Worm (Caenorhabditis elegans) whole organism, midembryonic: ENCODE data around the gene W02A2.8.

Source experiments
- T22C8.4 ChIP-seq: fragments of 200-800 bp; sonication (Bioruptor generic); IDR thresholded peaks from 2 replicates; pipeline ENCODE4 v1.3.6; 2022; ENCODE audit warnings: missing genetic modification characterization, missing compliant biosample characterization
- cog-1 ChIP-seq: sonication (generic microtip); optimal IDR thresholded peaks from 2 replicates; lab custom pipeline; 2016; ENCODE audit warnings: missing genetic modification characterization, missing compliant biosample characterization
- flt-1 ChIP-seq: fragments of 200-800 bp; sonication (Bioruptor generic); IDR thresholded peaks from 2 replicates; pipeline ENCODE4 v1.3.6; 2022; ENCODE audit warnings: missing genetic modification characterization, missing compliant biosample characterization
- klf-2 ChIP-seq: fragments of 200-800 bp; sonication (Bioruptor generic); conservative IDR thresholded peaks from 2 replicates; pipeline ENCODE4 v1.3.6; 2022; ENCODE audit warnings: missing genetic modification reagents, missing genetic modification characterization, missing compliant biosample characterization
- med-1 ChIP-seq: sonication (generic microtip); optimal IDR thresholded peaks from 2 replicates; lab custom pipeline; 2017; ENCODE audit warnings: missing genetic modification characterization, mild to moderate bottlenecking, missing compliant biosample characterization, antibody characterized with exemption, missing genetic modification reagents; ENCODE audit not compliant: insufficient read depth
- ref-1 ChIP-seq: fragments of 200-800 bp; sonication (Bioruptor generic); conservative IDR thresholded peaks from 2 replicates; pipeline ENCODE4 v1.3.6; 2022; ENCODE audit warnings: missing genetic modification reagents, missing genetic modification characterization, missing compliant biosample characterization
- tab-1 ChIP-seq: fragments of 200-800 bp; sonication (Bioruptor generic); IDR thresholded peaks from 2 replicates; pipeline ENCODE4 v1.3.6; 2022; ENCODE audit warnings: missing genetic modification characterization, missing compliant biosample characterization
- ztf-23 ChIP-seq: fragments of 200-800 bp; sonication (Bioruptor generic); IDR thresholded peaks from 2 replicates; pipeline ENCODE4 v1.3.6; 2022; ENCODE audit warnings: missing genetic modification reagents, missing genetic modification characterization, missing compliant biosample characterization
- ztf-29 ChIP-seq: fragments of 200-800 bp; sonication (Bioruptor generic); IDR thresholded peaks from 2 replicates; pipeline ENCODE4 v1.3.6; 2022; ENCODE audit warnings: missing genetic modification reagents, missing genetic modification characterization, missing compliant biosample characterization

Gene W02A2.8

DNA sequence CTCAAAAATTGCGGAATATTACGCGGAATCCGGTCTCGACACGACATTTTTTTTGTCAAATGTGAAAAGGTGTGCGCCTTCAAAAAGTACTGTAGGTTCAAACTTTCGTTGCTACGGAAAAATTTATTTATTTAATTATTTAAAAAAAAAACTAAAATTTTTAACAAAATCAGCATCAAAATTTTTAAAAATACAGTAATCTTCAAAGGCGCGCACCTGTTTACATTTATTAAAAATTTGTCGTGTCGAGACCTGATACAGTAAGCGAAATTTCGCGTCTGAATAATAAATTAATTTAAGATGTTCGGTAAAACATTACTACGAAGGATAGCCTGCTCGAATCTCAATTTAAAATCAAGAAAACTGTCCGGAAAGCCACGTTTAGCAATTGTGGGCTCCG is 13.3 kb upstream of the W02A2.8 start, which contains the start of gene Y62E10A.6:
TSS of gene Y62E10A.6 (plus strand) at position 301 of the 400 bp plus-strand sequence.
- TF ChIP-seq ztf-29 (GFP tag; lab: Robert Waterston, UW) = no peak
- TF ChIP-seq ref-1 (GFP tag; lab: Robert Waterston, UW) = no peak
- no peak for TF ChIP-seq med-1 (GFP tag; lab: Kevin White, UChicago)

DNA sequence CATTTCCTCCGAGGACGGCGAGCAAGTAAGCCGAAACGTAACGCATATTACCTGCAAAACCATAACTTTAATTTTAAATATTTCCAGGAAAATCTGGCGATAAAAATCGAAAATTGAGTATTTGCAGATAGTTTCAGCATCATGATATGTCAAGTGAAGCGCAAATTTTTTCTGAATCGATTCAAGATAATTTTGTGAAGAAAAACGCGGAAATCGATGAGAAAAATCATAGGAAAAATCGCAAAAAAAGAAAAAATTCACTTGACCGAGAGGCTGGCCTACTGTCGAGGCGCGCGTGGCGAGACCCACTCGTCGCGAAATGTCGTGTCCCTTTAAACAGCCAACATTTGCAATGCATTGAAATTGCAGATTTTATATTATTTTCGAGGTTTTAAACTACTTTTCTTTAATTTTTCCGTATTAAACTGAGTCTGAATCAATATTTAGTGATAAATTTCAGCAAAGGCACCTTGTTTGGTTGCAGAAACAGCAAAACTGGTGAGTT is 11.9 kb upstream of the W02A2.8 start, which contains the start of the genes rla-2, popl-7 and Y62E10A.24:
TSS of gene rla-2 (minus strand) at position 51 of the 505 bp plus-strand sequence.
TSS of gene popl-7 (plus strand) at position 455 of the 505 bp plus-strand sequence.
TSS of gene Y62E10A.24 (plus strand) at position 476 of the 505 bp plus-strand sequence.
- TF ChIP-seq tab-1 (GFP tag; lab: Robert Waterston, UW) (no peak), ztf-23 (GFP tag; lab: Robert Waterston, UW) (no peak), ztf-29 (GFP tag; lab: Robert Waterston, UW) (no peak), klf-2 (GFP tag; lab: Robert Waterston, UW) (no peak), flt-1 (no peak), ref-1 (GFP tag; lab: Robert Waterston, UW) (no peak), cog-1 (tag; lab: Kevin White, UChicago) (no peak)

DNA sequence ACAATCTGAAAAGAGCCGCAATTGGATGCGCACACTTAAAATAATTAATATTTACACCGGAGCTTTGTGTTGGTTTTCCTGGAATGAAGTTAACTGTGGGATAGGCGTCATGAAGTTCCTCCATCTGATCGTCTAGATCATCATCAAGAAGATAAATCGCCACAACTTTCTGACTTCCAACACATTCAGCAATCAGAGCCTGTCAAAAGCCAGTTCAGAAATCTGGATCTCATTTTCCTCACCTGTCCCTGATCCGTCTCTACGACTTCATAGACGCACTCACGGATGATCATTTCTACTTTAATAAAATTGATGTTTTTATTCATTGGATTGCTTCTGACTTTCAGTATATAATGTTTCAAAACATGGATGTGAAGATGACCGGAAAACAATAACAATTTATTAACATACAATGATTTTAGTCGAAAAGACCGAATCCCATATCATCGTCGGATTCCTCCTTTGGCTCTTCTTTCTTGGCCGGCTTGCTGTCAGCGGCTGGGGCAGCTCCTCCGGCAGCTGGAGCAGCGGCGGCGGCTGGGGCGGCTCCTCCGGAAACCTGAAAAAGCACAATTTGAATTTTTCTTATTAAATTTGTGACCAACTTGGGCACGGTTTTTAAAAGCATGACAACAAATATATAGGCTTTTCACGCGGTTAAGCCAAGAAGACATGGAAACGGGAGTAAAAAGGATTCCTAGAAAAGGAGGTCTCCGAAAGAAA is 10.9 kb upstream of the W02A2.8 start, which contains the start of gene agt-1:
TSS of gene agt-1 (minus strand) at position 293 of the 723 bp plus-strand sequence.
- TF ChIP-seq klf-2 (GFP tag; lab: Robert Waterston, UW) (no peak), tab-1 (GFP tag; lab: Robert Waterston, UW) (no peak), ztf-23 (GFP tag; lab: Robert Waterston, UW) (no peak), flt-1 (no peak), ref-1 (GFP tag; lab: Robert Waterston, UW) (no peak), med-1 (GFP tag; lab: Kevin White, UChicago) (no peak), cog-1 (tag; lab: Kevin White, UChicago) (no peak), ztf-29 (GFP tag; lab: Robert Waterston, UW) (no peak), T22C8.4 (no peak)

DNA sequence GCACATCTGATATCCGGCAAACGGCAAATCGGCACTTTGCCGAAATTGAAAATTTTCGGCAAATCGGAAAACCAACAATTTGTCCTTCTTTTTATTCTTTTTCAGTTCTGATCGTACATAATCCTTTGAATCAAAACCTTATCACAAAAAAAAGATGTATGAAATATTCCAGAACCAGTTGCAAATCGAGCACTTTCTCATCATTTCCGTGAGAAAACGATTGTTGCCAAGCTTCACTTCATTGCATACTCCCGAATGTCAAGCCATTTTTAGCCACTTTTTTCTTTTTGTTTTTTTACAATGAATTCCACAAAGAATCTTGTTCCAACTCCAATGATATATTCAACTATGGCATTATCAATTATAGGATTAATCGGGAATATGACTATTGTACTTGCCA is 6.5 kb upstream of the W02A2.8 start, which contains the start of gene srsx-25:
TSS of gene srsx-25 (plus strand) at position 301 of the 400 bp plus-strand sequence.
- TF ChIP-seq tab-1 (GFP tag; lab: Robert Waterston, UW) (no peak), ztf-23 (GFP tag; lab: Robert Waterston, UW) (no peak), ref-1 (GFP tag; lab: Robert Waterston, UW) (no peak), T22C8.4 (no peak), med-1 (GFP tag; lab: Kevin White, UChicago) (no peak), klf-2 (GFP tag; lab: Robert Waterston, UW) (no peak), ztf-29 (GFP tag; lab: Robert Waterston, UW) (no peak), cog-1 (tag; lab: Kevin White, UChicago) (no peak), flt-1 (no peak)

DNA sequence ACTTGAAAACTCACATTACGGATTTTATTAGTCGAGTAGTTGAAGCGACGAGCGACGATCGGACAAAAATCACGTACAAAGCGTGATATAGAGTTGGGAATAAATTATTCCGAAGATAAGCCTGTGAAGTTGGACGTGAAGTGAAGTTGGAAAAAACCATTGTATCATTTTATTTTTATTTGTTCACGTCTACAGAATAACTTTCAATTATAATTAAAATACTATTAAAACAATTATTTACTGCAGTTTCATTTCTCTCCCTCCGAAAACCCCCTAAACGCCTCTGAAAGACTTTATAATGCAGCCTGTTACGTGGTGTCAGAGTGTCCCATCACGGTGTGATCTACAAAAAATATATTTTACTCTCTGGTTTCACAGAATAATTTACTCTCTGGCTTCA is 1.8 kb upstream of the W02A2.8 start, which contains the start of gene Y62E10A.3:
TSS of gene Y62E10A.3 (minus strand) at position 101 of the 400 bp plus-strand sequence.
- TF ChIP-seq T22C8.4 = no peak
- TF ChIP-seq cog-1 (tag; lab: Kevin White, UChicago) = no peak
- TF ChIP-seq ztf-29 (GFP tag; lab: Robert Waterston, UW) = no peak

DNA sequence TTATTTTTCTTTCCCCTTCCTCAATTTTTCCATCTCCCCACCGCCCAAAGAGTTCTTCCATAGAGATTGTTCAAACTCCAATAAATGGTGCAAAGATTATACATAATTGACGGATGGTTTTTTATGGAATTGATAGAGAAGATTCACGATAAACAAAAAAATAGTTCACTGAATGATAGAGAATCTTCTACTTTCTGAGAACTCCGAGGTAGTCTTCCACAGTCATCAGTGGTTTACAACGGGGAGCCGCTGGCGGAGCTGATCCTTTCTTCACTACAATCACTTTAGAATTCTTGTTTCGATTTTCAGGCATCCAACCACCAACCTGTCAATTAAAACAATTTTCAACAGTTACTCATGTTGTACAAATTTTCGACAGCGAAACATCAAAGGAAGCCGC is 2.4 kb downstream of the W02A2.8 start:
- TF ChIP-seq med-1 (GFP tag; lab: Kevin White, UChicago) = no peak

DNA sequence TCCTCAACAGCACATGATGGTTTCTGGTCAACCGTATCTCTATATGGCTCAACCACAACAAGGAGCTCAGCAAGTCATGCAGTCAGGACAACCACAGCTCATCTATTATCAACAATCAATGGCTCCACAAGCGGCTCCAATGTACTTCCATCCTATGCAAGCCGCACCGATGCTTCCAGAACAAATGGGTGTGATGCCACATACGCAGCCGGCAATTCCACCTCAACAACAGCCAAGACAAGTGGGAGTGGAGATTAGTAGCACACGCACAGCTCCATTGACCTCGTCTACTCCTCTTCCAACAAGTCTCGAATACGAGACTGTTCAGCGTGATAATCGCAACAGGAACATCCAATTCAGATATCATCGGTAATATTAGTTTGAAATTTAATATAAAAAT is 4.3 kb downstream of the W02A2.8 start:
- TF ChIP-seq med-1 (GFP tag; lab: Kevin White, UChicago) (no peak), ref-1 (GFP tag; lab: Robert Waterston, UW) (no peak), T22C8.4 (no peak), klf-2 (GFP tag; lab: Robert Waterston, UW) (no peak), flt-1 (no peak), tab-1 (GFP tag; lab: Robert Waterston, UW) (no peak), ztf-23 (GFP tag; lab: Robert Waterston, UW) (no peak), cog-1 (tag; lab: Kevin White, UChicago) (no peak)

DNA sequence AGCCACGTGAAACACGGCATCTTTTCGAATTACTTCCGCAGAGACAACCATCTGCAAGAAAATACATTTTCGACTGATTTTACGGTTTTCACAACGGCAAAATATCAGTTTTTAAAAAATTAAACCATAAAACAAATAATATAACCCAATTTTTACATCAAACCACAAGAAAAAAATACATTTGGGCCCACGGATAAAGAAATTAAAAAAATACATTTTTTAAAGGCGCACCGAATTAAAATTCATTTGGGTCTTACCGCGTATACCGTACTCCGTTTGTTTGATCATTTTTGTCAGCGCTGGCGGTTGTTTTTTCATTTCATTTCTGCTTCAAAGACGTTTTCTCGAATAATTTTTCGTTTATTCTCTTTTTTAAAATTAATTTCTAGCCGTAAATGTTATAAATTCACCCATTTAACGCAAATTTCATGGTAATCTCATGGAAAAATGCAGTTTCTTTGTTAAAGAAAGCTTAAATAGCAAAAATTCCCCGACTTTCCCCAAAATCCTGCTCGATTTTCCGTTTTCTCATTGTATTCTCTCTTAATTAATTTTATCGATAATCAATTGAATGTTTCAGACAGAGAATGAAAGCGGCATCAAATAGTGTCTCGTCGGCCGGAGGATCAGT is 5.1 kb downstream of the W02A2.8 start, which contains the start of the genes rec-8 and mex-5:
TSS of gene rec-8 (minus strand) at position 51 of the 631 bp plus-strand sequence.
TSS of gene mex-5 (plus strand) at position 581 of the 631 bp plus-strand sequence.
- no peak for TF ChIP-seq med-1 (GFP tag; lab: Kevin White, UChicago)

DNA sequence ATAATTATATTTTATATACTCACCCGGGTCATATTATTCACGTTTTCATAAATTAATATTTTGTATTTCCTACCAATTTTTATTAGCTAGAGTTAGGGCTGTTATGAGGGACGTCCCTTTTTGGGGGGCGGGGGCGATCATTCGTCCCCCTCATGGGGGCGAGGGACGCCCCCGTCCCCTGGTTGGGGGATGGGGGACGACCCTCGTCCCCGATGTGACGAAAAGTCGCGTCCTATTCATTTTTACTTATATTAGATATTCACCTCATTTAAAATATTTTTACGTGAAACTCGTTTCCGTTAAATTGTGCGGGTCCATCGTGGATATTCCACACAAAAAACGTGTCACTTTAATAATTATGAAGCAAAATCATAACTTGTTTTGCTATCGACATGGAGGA is 9.8 kb downstream of the W02A2.8 start, which contains the start of gene W02A2.12:
TSS of gene W02A2.12 (minus strand) at position 240 of the 400 bp plus-strand sequence.
- TF ChIP-seq klf-2 (GFP tag; lab: Robert Waterston, UW) = no peak
- no peak for TF ChIP-seq ref-1 (GFP tag; lab: Robert Waterston, UW)
- no peak for TF ChIP-seq T22C8.4
- TF ChIP-seq flt-1 = no peak
- no peak for TF ChIP-seq cog-1 (tag; lab: Kevin White, UChicago)
- no peak for TF ChIP-seq tab-1 (GFP tag; lab: Robert Waterston, UW)
- no peak for TF ChIP-seq ztf-23 (GFP tag; lab: Robert Waterston, UW)
- TF ChIP-seq med-1 (GFP tag; lab: Kevin White, UChicago) = no peak
- TF ChIP-seq ztf-29 (GFP tag; lab: Robert Waterston, UW) = no peak
